Worm (Caenorhabditis elegans): Measurements from ENCODE around the gene rde-1.
A peak's percentile ranks its signal among the peaks of the same experiment; 100 is the strongest.

rde-1 gene

DNA sequence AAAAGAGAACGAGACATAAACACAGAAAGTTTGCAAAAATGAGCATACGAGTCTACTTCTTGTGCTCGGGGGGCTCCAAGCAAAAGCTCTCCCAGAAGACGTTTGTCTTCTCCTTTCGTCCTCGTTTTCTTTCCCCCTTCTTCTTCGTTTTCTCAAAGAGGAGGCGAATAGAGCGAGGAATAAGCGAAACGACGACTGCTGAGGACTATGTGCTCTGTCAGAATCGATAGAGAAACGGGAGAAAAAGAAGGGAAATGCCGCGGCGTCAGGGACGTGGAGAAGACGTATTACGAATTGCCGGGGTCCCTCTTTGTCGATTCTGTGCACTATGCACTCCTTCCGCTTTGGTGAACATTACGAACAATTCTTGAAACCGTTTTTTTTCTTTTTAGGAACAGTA is 13.0 kb downstream of the rde-1 start (continued):
- TF ChIP-seq tbp1 (GFP tag; optimal IDR thresholded peaks at IDR 0.05), result peak; percentile 20
- peak; percentile 21 for TF ChIP-seq ZK185.1 (tag; optimal IDR thresholded peaks at IDR 0.05; ENCODE audit: poor library complexity, severe bottlenecking)
- TF ChIP-seq F10E7.11 (tag; optimal IDR thresholded peaks at IDR 0.05), result peak; percentile 33
- 0 out of 2 replicates have a peak, but pooled peaks have one; percentile 19 for TF ChIP-seq hmg-1.2 (GFP tag; IDR thresholded peaks at IDR 0.05)
- TF ChIP-seq madf-8 (GFP tag; conservative IDR thresholded peaks at IDR 0.05), result no peak
- 0 out of 2 replicates have a peak, but pooled peaks have one; percentile 11 for TF ChIP-seq attf-6 (GFP tag; IDR thresholded peaks at IDR 0.05)
- peak; percentile 33 for TF ChIP-seq athp-1 (tag; optimal IDR thresholded peaks at IDR 0.05)
- no peak for TF ChIP-seq ccch-3 (GFP tag; optimal IDR thresholded peaks at IDR 0.05)
- TF ChIP-seq Y67H2A.10 (GFP tag; conservative IDR thresholded peaks at IDR 0.05), result no peak
- TF ChIP-seq hsf-1 (GFP tag; IDR thresholded peaks at IDR 0.05), result peak; percentile 71; the same call in 1 of the 2 replicates
- TF ChIP-seq lin-26 (GFP tag; IDR thresholded peaks at IDR 0.05), result peak; percentile 45; the same call in 1 of the 2 replicates
- 0 out of 2 replicates have a peak, but pooled peaks have one; percentile 23 for TF ChIP-seq attf-3 (GFP tag; conservative IDR thresholded peaks at IDR 0.05)
- TF ChIP-seq ceh-27 (GFP tag; optimal IDR thresholded peaks at IDR 0.05), result peak; percentile 39
- TF ChIP-seq lin-35 (GFP tag; optimal IDR thresholded peaks at IDR 0.05), result peak in 1 of 3 experiments; percentile 34
- no peak for TF ChIP-seq ztf-18 (tag; optimal IDR thresholded peaks at IDR 0.05)
- peak; percentile 46; the same call in 1 of the 2 replicates for TF ChIP-seq ekl-4 (GFP tag; IDR thresholded peaks at IDR 0.05)
- TF ChIP-seq pbrm-1 (GFP tag; IDR thresholded peaks at IDR 0.05), result peak; percentile 58; the same call in 1 of the 2 replicates
- peak; percentile 16 for TF ChIP-seq snpc-3.4 (tag; optimal IDR thresholded peaks at IDR 0.05)
- TF ChIP-seq atf-7 (tag; optimal IDR thresholded peaks at IDR 0.05), result peak; percentile 28
- TF ChIP-seq sdz-38 (tag; optimal IDR thresholded peaks at IDR 0.05), result no peak
- TF ChIP-seq nfyb-1 (GFP tag; IDR thresholded peaks at IDR 0.05), result 0 out of 2 replicates have a peak, but pooled peaks have one; percentile 47

DNA sequence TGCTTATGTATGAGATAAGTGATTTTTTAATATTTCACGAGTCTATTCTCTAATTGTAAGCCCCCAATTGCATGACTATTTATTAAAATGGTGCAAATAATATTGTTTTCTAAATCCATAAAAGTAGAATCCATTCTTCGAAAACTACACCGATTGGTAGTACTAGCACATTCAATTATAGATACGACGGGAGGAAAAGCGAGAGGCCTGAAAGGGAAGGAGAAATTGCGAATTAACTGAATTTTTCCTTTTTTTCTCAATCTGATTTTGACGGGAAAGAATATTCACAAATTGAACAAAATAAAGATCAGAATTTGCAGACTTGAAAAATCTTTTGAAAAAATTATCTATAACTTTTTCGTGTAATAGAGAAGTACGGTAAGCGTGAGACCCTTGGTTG is 14.2 kb downstream of the rde-1 start:
- TF ChIP-seq let-526 (GFP tag; IDR thresholded peaks at IDR 0.05), result no peak
- TF ChIP-seq Y56A3A.18 (GFP tag; IDR thresholded peaks at IDR 0.05), result no peak
- no peak for TF ChIP-seq zfh-2 (GFP tag; conservative IDR thresholded peaks at IDR 0.05)
- TF ChIP-seq C17E4.6 (GFP tag; IDR thresholded peaks at IDR 0.05), result no peak
- TF ChIP-seq F52B5.7 (tag; optimal IDR thresholded peaks at IDR 0.05), result no peak
- TF ChIP-seq aptf-3 (GFP tag; IDR thresholded peaks at IDR 0.05), result no peak
- no peak for TF ChIP-seq ceh-100 (GFP tag; IDR thresholded peaks at IDR 0.05)
- TF ChIP-seq F57A8.1 (GFP tag; optimal IDR thresholded peaks at IDR 0.05), result no peak
- no peak for TF ChIP-seq ama-1 (optimal IDR thresholded peaks at IDR 0.05)
- no peak for TF ChIP-seq ama-1 (GFP tag; optimal IDR thresholded peaks at IDR 0.05)
- no peak for TF ChIP-seq dox-1 (GFP tag; IDR thresholded peaks at IDR 0.05)
- no peak for TF ChIP-seq sea-2 (GFP tag; IDR thresholded peaks at IDR 0.05)
- no peak for TF ChIP-seq lsy-27 (tag; optimal IDR thresholded peaks at IDR 0.05; ENCODE audit: borderline replicate concordance, insufficient read depth)
- no peak for TF ChIP-seq hrde-1 (tag; optimal IDR thresholded peaks at IDR 0.05; ENCODE audit: borderline replicate concordance)

DNA sequence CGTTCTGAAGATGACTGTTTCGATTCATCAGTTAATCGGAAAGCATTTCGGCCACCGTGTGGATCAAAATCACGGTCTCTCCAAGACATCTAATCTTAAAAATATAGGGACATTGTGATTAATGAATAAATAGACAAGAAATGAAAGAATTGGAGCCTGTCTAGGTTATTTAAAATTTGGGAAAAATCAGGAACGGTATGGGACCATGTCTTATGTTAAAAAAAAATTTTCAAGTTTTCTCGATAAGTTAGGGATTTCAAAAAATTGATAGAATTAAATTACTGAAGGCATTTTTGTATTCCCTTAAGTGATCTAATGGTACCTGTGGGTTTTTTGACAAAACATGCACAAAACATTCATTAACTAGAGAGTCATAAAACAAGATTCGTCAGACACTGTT is 15.3 kb downstream of the rde-1 start, which contains the start of gene unc-41:
Gene unc-41, minus strand, starts transcription at position 101 of the 400 bp plus-strand sequence.
- no peak for TF ChIP-seq attf-5 (GFP tag; optimal IDR thresholded peaks at IDR 0.05)
- TF ChIP-seq nhr-179 (tag; optimal IDR thresholded peaks at IDR 0.05), result no peak
- no peak for TF ChIP-seq ztf-25 (GFP tag; IDR thresholded peaks at IDR 0.05)
- TF ChIP-seq lin-35 (GFP tag; optimal IDR thresholded peaks at IDR 0.05), result no peak
- TF ChIP-seq lir-1 (GFP tag; conservative IDR thresholded peaks at IDR 0.05), result no peak
- TF ChIP-seq atf-7 (tag; optimal IDR thresholded peaks at IDR 0.05), result no peak
- no peak for TF ChIP-seq F57A8.1 (GFP tag; optimal IDR thresholded peaks at IDR 0.05)
- no peak for TF ChIP-seq lsy-27 (tag; optimal IDR thresholded peaks at IDR 0.05; ENCODE audit: borderline replicate concordance, insufficient read depth)
- TF ChIP-seq ceh-91 (GFP tag; IDR thresholded peaks at IDR 0.05), result no peak
- TF ChIP-seq dpl-1 (GFP tag; optimal IDR thresholded peaks at IDR 0.05), result no peak
- TF ChIP-seq K11D2.4 (GFP tag; IDR thresholded peaks at IDR 0.05), result no peak
- no peak for TF ChIP-seq rpc-1 (optimal IDR thresholded peaks at IDR 0.05)
- TF ChIP-seq rpc-1 (tag; optimal IDR thresholded peaks at IDR 0.05), result no peak
- no peak for TF ChIP-seq bed-2 (GFP tag; IDR thresholded peaks at IDR 0.05)
- no peak for TF ChIP-seq nfyb-1 (GFP tag; IDR thresholded peaks at IDR 0.05)
- no peak for TF ChIP-seq repo-1 (tag; optimal IDR thresholded peaks at IDR 0.05)
- TF ChIP-seq him-1 (tag; optimal IDR thresholded peaks at IDR 0.05), result no peak
- no peak for TF ChIP-seq somi-1 (GFP tag; optimal IDR thresholded peaks at IDR 0.05)
